Worm (Caenorhabditis elegans) whole organism, late embryonic: Measurements from ENCODE around the gene R02D5.3.

Source experiments
- C08G9.2 ChIP-seq: sonication (generic microtip); optimal IDR thresholded peaks from 2 replicates; lab custom pipeline; 2016; ENCODE audit warnings: mild to moderate bottlenecking, missing genetic modification characterization, moderate library complexity, missing compliant biosample characterization
- C38D4.7 ChIP-seq: fragments of 200-800 bp; sonication (Bioruptor generic); optimal IDR thresholded peaks from 2 replicates; lab custom pipeline; 2018; ENCODE audit warnings: mild to moderate bottlenecking, missing genetic modification characterization, moderate library complexity, missing compliant biosample characterization
- ama-1 ChIP-seq: fragments of 150-350 bp; optimal IDR thresholded peaks from 2 replicates; lab custom pipeline; 2014
- ceh-18 ChIP-seq: sonication (generic microtip); optimal IDR thresholded peaks from 2 replicates; lab custom pipeline; 2016; ENCODE audit warnings: missing genetic modification characterization, missing compliant biosample characterization
- ceh-19 ChIP-seq: fragments of 200-800 bp; sonication (Bioruptor generic); optimal IDR thresholded peaks from 2 replicates; lab custom pipeline; 2018; ENCODE audit warnings: mild to moderate bottlenecking, missing genetic modification characterization, missing compliant biosample characterization
- ceh-2 ChIP-seq: sonication (generic microtip); optimal IDR thresholded peaks from 2 replicates; lab custom pipeline; 2016; ENCODE audit warnings: missing genotype, missing genetic modification characterization, missing compliant biosample characterization
- ceh-24 ChIP-seq: sonication (generic microtip); optimal IDR thresholded peaks from 2 replicates; lab custom pipeline; 2016; ENCODE audit warnings: mild to moderate bottlenecking, missing genetic modification characterization, missing compliant biosample characterization
- ceh-48 ChIP-seq: sonication (generic microtip); optimal IDR thresholded peaks from 2 replicates; lab custom pipeline; 2016; ENCODE audit warnings: missing genetic modification characterization, inconsistent platforms, missing compliant biosample characterization
- ceh-9 ChIP-seq: sonication (generic microtip); optimal IDR thresholded peaks from 2 replicates; lab custom pipeline; 2016; ENCODE audit warnings: mild to moderate bottlenecking, missing genetic modification characterization, inconsistent platforms, missing compliant biosample characterization
- elt-2 ChIP-seq: sonication (generic microtip); optimal IDR thresholded peaks from 2 replicates; lab custom pipeline; 2016; ENCODE audit warnings: missing genetic modification reagents, missing genetic modification characterization, missing compliant biosample characterization
- eyg-1 ChIP-seq: sonication (generic microtip); optimal IDR thresholded peaks from 2 replicates; lab custom pipeline; 2016; ENCODE audit warnings: missing genotype, missing genetic modification characterization, missing compliant biosample characterization
- fax-1 ChIP-seq: sonication (generic microtip); optimal IDR thresholded peaks from 2 replicates; lab custom pipeline; 2016; ENCODE audit warnings: missing genotype, missing genetic modification characterization, missing compliant biosample characterization
- gmeb-2 ChIP-seq: sonication (generic microtip); optimal IDR thresholded peaks from 2 replicates; lab custom pipeline; 2016; ENCODE audit warnings: missing genetic modification characterization, inconsistent platforms, missing compliant biosample characterization
- hlh-30 ChIP-seq: sonication (generic microtip); optimal IDR thresholded peaks from 2 replicates; lab custom pipeline; 2017; ENCODE audit warnings: antibody characterized with exemption, missing genetic modification characterization, missing compliant biosample characterization; ENCODE audit not compliant: insufficient read depth
- hlh-8 ChIP-seq: sonication (generic microtip); optimal IDR thresholded peaks from 2 replicates; lab custom pipeline; 2016; ENCODE audit warnings: missing genotype, missing genetic modification characterization, missing compliant biosample characterization
- lin-11 ChIP-seq: fragments of 200-800 bp; sonication (Bioruptor generic); optimal IDR thresholded peaks from 2 replicates; lab custom pipeline; 2018; ENCODE audit warnings: mild to moderate bottlenecking, missing genetic modification characterization, missing compliant biosample characterization
- nfya-1 ChIP-seq: sonication (generic microtip); optimal IDR thresholded peaks from 2 replicates; lab custom pipeline; 2017; ENCODE audit warnings: missing genetic modification characterization, mild to moderate bottlenecking, missing compliant biosample characterization, antibody characterized with exemption, moderate library complexity
- nhr-232 ChIP-seq: sonication (generic microtip); optimal IDR thresholded peaks from 2 replicates; lab custom pipeline; 2016; ENCODE audit warnings: missing genetic modification characterization, missing compliant biosample characterization
- pag-3 ChIP-seq: sonication (generic microtip); optimal IDR thresholded peaks from 2 replicates; lab custom pipeline; 2016; ENCODE audit warnings: missing compliant biosample characterization, missing genetic modification characterization, borderline replicate concordance
- pat-9 ChIP-seq: fragments of 200-800 bp; sonication (Bioruptor generic); optimal IDR thresholded peaks from 2 replicates; lab custom pipeline; 2018; ENCODE audit warnings: mild to moderate bottlenecking, missing genetic modification characterization, moderate library complexity, missing compliant biosample characterization
- pax-1 ChIP-seq: fragments of 150-350 bp; optimal IDR thresholded peaks from 2 replicates; lab custom pipeline; 2014; ENCODE audit warnings: missing biosample characterization, missing genetic modification characterization
- pqm-1 ChIP-seq: sonication (generic microtip); optimal IDR thresholded peaks from 2 replicates; lab custom pipeline; 2016; ENCODE audit warnings: missing genetic modification characterization, missing compliant biosample characterization
- pros-1 ChIP-seq: fragments of 150-350 bp; optimal IDR thresholded peaks from 2 replicates; lab custom pipeline; 2014; ENCODE audit warnings: missing biosample characterization, missing genetic modification reagents, missing genetic modification characterization
- ref-2 ChIP-seq: sonication (generic microtip); optimal IDR thresholded peaks from 2 replicates; lab custom pipeline; 2016; ENCODE audit warnings: missing genetic modification characterization, missing compliant biosample characterization
- rnt-1 ChIP-seq: sonication (generic microtip); optimal IDR thresholded peaks from 2 replicates; lab custom pipeline; 2016; ENCODE audit warnings: missing genetic modification characterization, missing compliant biosample characterization
- sdc-2 ChIP-seq: sonication (generic microtip); optimal IDR thresholded peaks from 2 replicates; lab custom pipeline; 2016; ENCODE audit warnings: missing genotype, missing genetic modification characterization, missing compliant biosample characterization
- sox-4 ChIP-seq: sonication (generic microtip); optimal IDR thresholded peaks from 2 replicates; lab custom pipeline; 2017; ENCODE audit warnings: mild to moderate bottlenecking, missing genetic modification characterization, inconsistent platforms, missing compliant biosample characterization
- tbx-7 ChIP-seq: sonication (generic microtip); optimal IDR thresholded peaks from 2 replicates; lab custom pipeline; 2016; ENCODE audit warnings: missing genotype, missing genetic modification characterization, missing compliant biosample characterization
- ttx-3 ChIP-seq: sonication (generic microtip); optimal IDR thresholded peaks from 2 replicates; lab custom pipeline; 2016; ENCODE audit warnings: missing genetic modification reagents, missing genetic modification characterization, missing compliant biosample characterization
- unc-42 ChIP-seq: sonication (generic microtip); optimal IDR thresholded peaks from 2 replicates; lab custom pipeline; 2016; ENCODE audit warnings: missing genotype, missing genetic modification characterization, missing compliant biosample characterization
- unc-55 ChIP-seq: sonication (generic microtip); optimal IDR thresholded peaks from 2 replicates; lab custom pipeline; 2017; ENCODE audit warnings: missing biosample characterization, missing genetic modification reagents, missing genetic modification characterization
- zip-5 ChIP-seq: sonication (generic microtip); optimal IDR thresholded peaks from 2 replicates; lab custom pipeline; 2016; ENCODE audit warnings: missing genetic modification characterization, missing compliant biosample characterization
- ztf-16 ChIP-seq: sonication (generic microtip); optimal IDR thresholded peaks from 2 replicates; lab custom pipeline; 2017; ENCODE audit warnings: missing genetic modification characterization, missing compliant biosample characterization

Gene R02D5.3

DNA sequence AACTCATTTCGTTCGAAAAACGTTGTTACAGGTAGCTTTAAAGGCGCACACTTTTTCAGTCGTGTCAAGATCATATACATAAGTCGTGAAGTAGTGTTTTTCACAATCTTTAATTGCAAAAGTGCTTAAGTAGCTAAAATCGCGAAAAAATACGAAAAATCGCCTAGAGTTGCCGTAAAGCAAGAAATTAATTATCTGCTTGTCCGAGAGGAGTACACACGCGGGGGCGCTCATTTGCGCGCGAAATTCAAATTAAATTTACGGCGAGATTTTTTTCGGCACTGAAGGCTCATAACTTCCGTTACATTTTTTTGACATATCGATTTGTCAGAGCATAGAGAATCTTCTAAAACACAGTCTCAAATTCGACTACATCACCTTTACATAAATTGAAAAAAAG is 22.8 kb upstream of the R02D5.3 start:
- TF ChIP-seq nfya-1 (tag; lab: Kevin White, UChicago) (no peak), pax-1 (tag; lab: Kevin White, UChicago) (no peak), lin-11 (tag; lab: Kevin White, UChicago) (no peak), ceh-9 (tag; lab: Kevin White, UChicago) (no peak), hlh-30 (no peak)
- TF ChIP-seq, all 69 proteins: peak for 0

ce11 chrV:14460615-14461102 is 22.3 kb upstream of the R02D5.3 start, which contains the start of gene F08H9.2:
Gene F08H9.2 (plus strand): TSS chrV:14460665.
- TF ChIP-seq pat-9 (tag; lab: Kevin White, UChicago) (no peak), gmeb-2 (tag; lab: Kevin White, UChicago) (no peak), zip-5 (tag; lab: Kevin White, UChicago) (no peak), pqm-1 (no peak), C38D4.7 (GFP tag; lab: Kevin White, UChicago) (no peak), eyg-1 (tag; lab: Kevin White, UChicago) (no peak), tbx-7 (tag; lab: Kevin White, UChicago) (no peak), ztf-16 (tag; lab: Kevin White, UChicago) (no peak), unc-42 (tag; lab: Kevin White, UChicago) (no peak)

DNA sequence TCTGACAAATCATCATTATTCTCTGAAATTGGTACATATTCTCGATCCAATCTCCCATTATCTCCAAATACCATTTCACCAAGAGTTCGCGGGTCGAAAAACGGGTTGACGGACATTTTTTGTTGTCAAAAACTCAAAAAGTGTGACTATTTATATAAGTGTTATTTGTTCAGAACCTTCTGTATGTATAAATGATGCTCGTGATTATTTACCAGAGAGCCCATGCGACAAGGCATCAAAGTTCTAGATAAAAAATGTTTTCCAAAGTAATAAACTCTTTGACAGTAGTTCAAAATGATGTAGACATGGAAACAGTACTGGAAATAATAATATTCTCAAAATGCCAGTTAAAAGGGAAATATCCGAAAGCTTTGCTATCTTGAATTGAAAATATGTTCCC is 20.3 kb upstream of the R02D5.3 start:
- TF ChIP-seq sdc-2 (tag; lab: Kevin White, UChicago): no peak

DNA sequence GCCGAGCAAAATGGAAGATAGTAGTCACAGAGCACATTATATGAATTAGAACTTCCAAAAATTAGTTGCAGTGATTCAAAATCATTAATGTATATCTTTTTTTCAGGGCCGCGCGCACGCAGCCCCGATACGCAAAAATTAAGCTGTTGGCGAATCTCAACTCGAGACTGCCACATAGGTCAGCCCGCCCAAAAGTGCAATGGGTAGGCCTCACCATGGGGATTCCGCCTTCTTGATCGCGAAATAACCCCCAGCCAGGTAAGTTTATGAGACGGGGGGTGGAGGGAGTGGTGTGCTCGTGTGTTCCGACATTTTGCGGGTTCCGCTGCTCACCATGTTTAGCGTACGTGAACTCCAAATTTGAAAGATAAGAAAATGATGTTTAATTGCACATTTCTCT is 19.9 kb upstream of the R02D5.3 start, which contains the start of gene F08H9.3:
TSS of gene F08H9.3 (minus strand) at position 252 of the 400 bp plus-strand sequence.
- TF ChIP-seq ref-2 (tag; lab: Kevin White, UChicago): peak; percentile 17
- peak; percentile 2 for TF ChIP-seq elt-2 (tag; lab: Kevin White, UChicago)
- TF ChIP-seq, all 69 proteins: peak for 2; not testable (repeated sequence) for 67

DNA sequence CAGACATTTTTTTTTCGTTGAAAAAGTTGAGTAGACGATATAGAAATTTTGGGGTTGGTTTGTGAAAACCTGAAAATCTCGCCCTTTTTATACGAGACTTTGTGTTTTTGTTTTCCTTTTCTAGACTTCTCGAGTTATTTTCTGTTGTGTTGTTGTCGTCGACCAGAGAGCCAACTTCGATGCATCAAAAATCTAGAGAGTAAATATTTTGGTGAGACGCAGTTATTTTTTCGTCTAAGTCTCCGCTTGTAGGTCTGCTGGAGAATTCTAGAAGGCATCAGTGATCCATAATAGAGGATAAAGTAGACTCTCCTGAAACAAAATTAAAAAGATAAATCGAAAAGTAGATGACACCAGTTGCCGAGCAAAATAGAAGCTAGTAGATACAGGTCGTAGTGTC is 18.6 kb upstream of the R02D5.3 start, which contains the start of gene F08H9.4:
TSS of gene F08H9.4 (minus strand) at position 61 of the 400 bp plus-strand sequence.
- TF ChIP-seq fax-1 (tag; lab: Kevin White, UChicago) (no peak), sox-4 (no peak), ceh-18 (tag; lab: Kevin White, UChicago) (no peak), ztf-16 (tag; lab: Kevin White, UChicago) (no peak), ttx-3 (no peak), ceh-19 (GFP tag; lab: Kevin White, UChicago) (no peak), ref-2 (tag; lab: Kevin White, UChicago) (no peak), ama-1 (lab: Kevin White, UChicago) (no peak)

DNA sequence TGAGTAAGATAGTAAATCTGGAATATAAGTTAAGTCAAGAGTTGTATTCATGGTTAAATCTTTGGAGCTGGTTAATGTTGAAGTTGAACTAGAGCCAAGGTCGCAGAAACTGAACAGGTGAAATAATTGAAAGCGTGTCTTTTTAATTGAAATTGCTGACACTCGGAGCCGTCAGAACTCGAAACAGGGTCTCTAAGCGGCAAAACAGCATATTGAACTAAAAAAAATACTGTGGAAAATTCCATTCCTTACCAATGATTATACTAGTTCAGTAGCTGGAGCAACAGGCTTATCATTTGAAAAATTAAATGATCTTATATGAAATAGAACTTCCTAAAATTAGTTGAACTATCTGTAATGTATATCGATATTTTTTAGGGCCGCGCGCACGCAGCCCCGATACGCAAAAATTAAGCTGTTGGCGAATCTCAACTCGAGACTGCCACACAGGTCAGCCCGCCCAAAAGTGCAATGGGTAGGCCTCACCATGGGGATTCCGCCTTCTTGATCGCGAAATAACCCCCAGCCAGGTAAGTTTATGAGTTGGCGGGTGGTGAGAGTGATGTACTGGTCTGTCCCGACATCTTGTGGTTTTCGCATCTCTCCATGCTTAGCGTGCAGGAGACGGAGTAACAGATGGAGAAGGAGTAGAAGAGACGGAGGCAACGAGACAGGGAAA is 14.6 kb upstream of the R02D5.3 start, which contains the start of gene srz-97:
TSS of gene srz-97 (minus strand) at position 51 of the 679 bp plus-strand sequence.
- TF ChIP-seq pax-1 (tag; lab: Kevin White, UChicago) (no peak), ceh-2 (tag; lab: Kevin White, UChicago) (no peak), ceh-9 (tag; lab: Kevin White, UChicago) (no peak), unc-55 (GFP tag; lab: Kevin White, UChicago) (no peak), pag-3 (no peak), C38D4.7 (GFP tag; lab: Kevin White, UChicago) (no peak), nhr-232 (tag; lab: Kevin White, UChicago) (no peak), ceh-24 (tag; lab: Kevin White, UChicago) (no peak), ref-2 (tag; lab: Kevin White, UChicago) (no peak), hlh-8 (tag; lab: Kevin White, UChicago) (no peak), ceh-48 (no peak), eyg-1 (tag; lab: Kevin White, UChicago) (no peak), C08G9.2 (tag; lab: Kevin White, UChicago) (no peak), rnt-1 (tag; lab: Kevin White, UChicago) (no peak), pros-1 (tag; lab: Kevin White, UChicago) (no peak), ama-1 (lab: Kevin White, UChicago) (no peak)
